Fruit fly (Drosophila melanogaster) whole organism, embryonic: Measurements from ENCODE around the gene Hgsnat.
A peak's percentile ranks its signal among the peaks of the same experiment; 100 is the strongest.

Experiments used
- Abd-B ChIP-seq: fragments of 200-800 bp; sonication (Bioruptor generic); optimal IDR thresholded peaks from 2 replicates; lab custom pipeline; 2018; ENCODE audit warnings: missing biosample characterization, mild to moderate bottlenecking, missing genetic modification characterization, moderate library complexity
- Aef1 ChIP-seq: fragments of 200-800 bp; sonication (Bioruptor generic); IDR thresholded peaks from 3 replicates; pipeline ENCODE4 v1.3.6; 2022; ENCODE audit warnings: missing biosample characterization, missing genetic modification characterization
- CG10147 ChIP-seq: fragments of 200-800 bp; sonication (Bioruptor generic); optimal IDR thresholded peaks from 2 replicates; lab custom pipeline; 2019; ENCODE audit warnings: missing biosample characterization, mild to moderate bottlenecking, missing genetic modification characterization, moderate library complexity
- CG10267 ChIP-seq: fragments of 200-800 bp; sonication (Bioruptor generic); optimal IDR thresholded peaks from 2 replicates; lab custom pipeline; 2018; ENCODE audit warnings: missing biosample characterization, mild to moderate bottlenecking, missing genetic modification characterization, moderate library complexity
- CG10431 ChIP-seq: fragments of 200-800 bp; sonication (Bioruptor generic); optimal IDR thresholded peaks from 3 replicates; lab custom pipeline; 2018; ENCODE audit warnings: missing biosample characterization, mild to moderate bottlenecking, missing genetic modification characterization
- CG10543 ChIP-seq: fragments of 200-800 bp; sonication (Bioruptor generic); optimal IDR thresholded peaks from 3 replicates; lab custom pipeline; 2017; ENCODE audit warnings: missing biosample characterization, mild to moderate bottlenecking, missing genetic modification characterization, moderate library complexity
- CG10959 ChIP-seq: fragments of 200-800 bp; sonication (Bioruptor generic); IDR thresholded peaks from 2 replicates; pipeline ENCODE4 v1.3.6; 2022; ENCODE audit warnings: missing biosample characterization, missing genetic modification characterization
- CG11398 ChIP-seq: fragments of 200-800 bp; sonication (Bioruptor generic); optimal IDR thresholded peaks from 2 replicates; lab custom pipeline; 2016; ENCODE audit warnings: missing biosample characterization, missing genetic modification characterization
- CG12236 ChIP-seq: fragments of 200-800 bp; sonication (Bioruptor generic); optimal IDR thresholded peaks from 2 replicates; lab custom pipeline; 2016; ENCODE audit warnings: missing biosample characterization, missing genetic modification characterization
- CG17568 ChIP-seq: fragments of 200-800 bp; sonication (Bioruptor generic); optimal IDR thresholded peaks from 2 replicates; lab custom pipeline; 2018; ENCODE audit warnings: missing biosample characterization, mild to moderate bottlenecking, missing genetic modification characterization, moderate library complexity
- CG18764 ChIP-seq: fragments of 200-800 bp; sonication (Bioruptor generic); optimal IDR thresholded peaks from 3 replicates; lab custom pipeline; 2016; ENCODE audit warnings: missing biosample characterization, missing genetic modification characterization
- CG32532 ChIP-seq: fragments of 200-800 bp; sonication (Bioruptor generic); IDR thresholded peaks from 2 replicates; pipeline ENCODE4 v1.3.6; 2022; ENCODE audit warnings: missing biosample characterization, missing genetic modification characterization
- CG34376 ChIP-seq: fragments of 200-800 bp; sonication (Bioruptor generic); optimal IDR thresholded peaks from 2 replicates; lab custom pipeline; 2018; ENCODE audit warnings: missing biosample characterization, mild to moderate bottlenecking, missing genetic modification characterization
- CG4617 ChIP-seq: fragments of 200-800 bp; sonication (Bioruptor generic); optimal IDR thresholded peaks from 3 replicates; lab custom pipeline; 2016; ENCODE audit warnings: missing biosample characterization, missing genetic modification characterization, borderline replicate concordance
- CG4707 ChIP-seq: fragments of 200-800 bp; sonication (Bioruptor generic); optimal IDR thresholded peaks from 2 replicates; lab custom pipeline; 2018; ENCODE audit warnings: missing biosample characterization, mild to moderate bottlenecking, missing genetic modification characterization, moderate library complexity
- CG4730 ChIP-seq: fragments of 200-800 bp; sonication (Bioruptor generic); IDR thresholded peaks from 2 replicates; pipeline ENCODE4 v1.3.6; 2022; ENCODE audit warnings: missing biosample characterization, missing genetic modification characterization
- CG6175 ChIP-seq: fragments of 200-800 bp; sonication (Bioruptor generic); IDR thresholded peaks from 3 replicates; pipeline ENCODE4 v1.3.6; 2022; ENCODE audit warnings: missing biosample characterization, missing genetic modification characterization
- CG6791 ChIP-seq: fragments of 200-800 bp; sonication (Bioruptor generic); IDR thresholded peaks from 3 replicates; pipeline ENCODE4 v1.3.6; 2022; ENCODE audit warnings: missing biosample characterization, missing genetic modification characterization; ENCODE audit not compliant: partially characterized antibody
- CG8290 ChIP-seq, 3 experiments: fragments of 200-800 bp; sonication (Bioruptor generic); optimal IDR thresholded peaks; 2 replicates each; lab custom pipeline; 2016 to 2019; ENCODE audit warnings: missing biosample characterization in 3 of 3, missing genetic modification characterization in 3 of 3, mild to moderate bottlenecking in 2 of 3, moderate library complexity in 1 of 3
- CG9437 ChIP-seq: fragments of 200-800 bp; sonication (Bioruptor generic); optimal IDR thresholded peaks from 2 replicates; lab custom pipeline; 2018; ENCODE audit warnings: missing biosample characterization, mild to moderate bottlenecking, missing genetic modification characterization
- CG9817 ChIP-seq: fragments of 200-800 bp; sonication (Bioruptor generic); optimal IDR thresholded peaks from 2 replicates; lab custom pipeline; 2018; ENCODE audit warnings: missing biosample characterization, mild to moderate bottlenecking, missing genetic modification characterization, moderate library complexity
- Deaf1 ChIP-seq: fragments of 200-800 bp; optimal IDR thresholded peaks from 3 replicates; lab custom pipeline; 2019; ENCODE audit warnings: missing biosample characterization, mild to moderate bottlenecking, missing genetic modification characterization, moderate library complexity
- Drgx ChIP-seq: fragments of 200-800 bp; sonication (Bioruptor generic); IDR thresholded peaks from 2 replicates; pipeline ENCODE4 v1.3.6; 2022; ENCODE audit warnings: missing biosample characterization, missing genetic modification characterization
- Hand ChIP-seq: fragments of 200-800 bp; sonication (Bioruptor generic); optimal IDR thresholded peaks from 2 replicates; lab custom pipeline; 2017; ENCODE audit warnings: mild to moderate bottlenecking, missing biosample characterization, missing genetic modification reagents, missing genetic modification characterization
- Nf-YA ChIP-seq: fragments of 200-800 bp; sonication (Bioruptor generic); IDR thresholded peaks from 2 replicates; pipeline ENCODE4 v1.3.6; 2022; ENCODE audit warnings: missing biosample characterization, missing genetic modification characterization
- Poxn ChIP-seq: fragments of 200-800 bp; sonication (Bioruptor generic); IDR thresholded peaks from 2 replicates; pipeline ENCODE4 v1.3.6; 2022; ENCODE audit warnings: missing biosample characterization, missing genetic modification characterization
- Rx ChIP-seq: fragments of 200-800 bp; sonication (Bioruptor generic); IDR thresholded peaks from 2 replicates; pipeline ENCODE4 v1.3.6; 2022; ENCODE audit warnings: missing biosample characterization, missing genetic modification characterization
- amos ChIP-seq: fragments of 200-800 bp; sonication (Bioruptor generic); IDR thresholded peaks from 2 replicates; pipeline ENCODE4 v1.3.6; 2022; ENCODE audit warnings: missing biosample characterization, missing genetic modification characterization; ENCODE audit not compliant: partially characterized antibody
- bbx ChIP-seq: fragments of 200-800 bp; sonication (Bioruptor generic); IDR thresholded peaks from 2 replicates; pipeline ENCODE4 v1.3.6; 2022; ENCODE audit warnings: missing biosample characterization, missing genetic modification characterization; ENCODE audit not compliant: partially characterized antibody
- cad ChIP-seq: fragments of >200 bp; optimal IDR thresholded peaks from 2 replicates; lab custom pipeline; 2017; ENCODE audit warnings: missing biosample characterization, missing genetic modification characterization
- chn ChIP-seq: fragments of 200-800 bp; sonication (Bioruptor generic); optimal IDR thresholded peaks from 2 replicates; lab custom pipeline; 2016; ENCODE audit warnings: missing biosample characterization, missing genetic modification characterization
- ci ChIP-seq: fragments of 200-800 bp; sonication (Bioruptor generic); IDR thresholded peaks from 3 replicates; pipeline ENCODE4 v1.3.6; 2022; ENCODE audit warnings: missing biosample characterization, missing genetic modification characterization
- crol ChIP-seq: fragments of 200-800 bp; sonication (Bioruptor generic); IDR thresholded peaks from 2 replicates; pipeline ENCODE4 v1.3.6; 2022; ENCODE audit warnings: missing biosample characterization, missing genetic modification characterization
- dimm ChIP-seq: fragments of 200-800 bp; sonication (Bioruptor generic); IDR thresholded peaks from 2 replicates; pipeline ENCODE4 v1.3.6; 2022; ENCODE audit warnings: missing biosample characterization, missing genetic modification characterization
- exex ChIP-seq: fragments of 200-800 bp; sonication (Bioruptor generic); optimal IDR thresholded peaks from 4 replicates; lab custom pipeline; 2018; ENCODE audit warnings: missing biosample characterization, mild to moderate bottlenecking, missing genetic modification characterization, moderate library complexity
- gsb-n ChIP-seq: fragments of 200-800 bp; sonication (Bioruptor generic); optimal IDR thresholded peaks from 3 replicates; lab custom pipeline; 2018; ENCODE audit warnings: missing biosample characterization, mild to moderate bottlenecking, missing genetic modification characterization
- hb ChIP-seq: fragments of 200-800 bp; sonication (Bioruptor generic); IDR thresholded peaks from 3 replicates; pipeline ENCODE4 v1.3.6; 2022; ENCODE audit warnings: missing biosample characterization, missing genetic modification characterization; ENCODE audit not compliant: partially characterized antibody
- nau ChIP-seq: fragments of 200-800 bp; sonication (Bioruptor generic); optimal IDR thresholded peaks from 3 replicates; lab custom pipeline; 2017; ENCODE audit warnings: missing biosample characterization, mild to moderate bottlenecking, missing genetic modification characterization, missing genetic modification reagents
- nom ChIP-seq: fragments of 200-800 bp; sonication (Bioruptor generic); optimal IDR thresholded peaks from 2 replicates; lab custom pipeline; 2017; ENCODE audit warnings: missing biosample characterization, missing genetic modification characterization, mild to moderate bottlenecking, moderate library complexity, missing genetic modification reagents
- otp ChIP-seq: fragments of 200-800 bp; sonication (Bioruptor generic); IDR thresholded peaks from 3 replicates; pipeline ENCODE4, ENCODE4 v1.3.6; 2022; ENCODE audit warnings: missing biosample characterization, missing genetic modification characterization
- seq ChIP-seq: fragments of 200-800 bp; sonication (Bioruptor generic); IDR thresholded peaks from 2 replicates; pipeline ENCODE4 v1.3.6; 2022; ENCODE audit warnings: missing biosample characterization, missing genetic modification characterization
- shn ChIP-seq: fragments of 200-800 bp; sonication (Bioruptor generic); optimal IDR thresholded peaks from 3 replicates; lab custom pipeline; 2016; ENCODE audit warnings: missing biosample characterization, missing genetic modification characterization
- so ChIP-seq: fragments of 200-800 bp; sonication (Bioruptor generic); IDR thresholded peaks from 3 replicates; pipeline ENCODE4 v1.3.6; 2022; ENCODE audit warnings: missing biosample characterization, missing genetic modification characterization
- ssp ChIP-seq: fragments of 200-800 bp; sonication (Bioruptor generic); IDR thresholded peaks from 2 replicates; pipeline ENCODE4 v1.3.6; 2022; ENCODE audit warnings: missing biosample characterization, missing genetic modification characterization
- stwl ChIP-seq: fragments of 200-800 bp; sonication (Bioruptor generic); optimal IDR thresholded peaks from 3 replicates; lab custom pipeline; 2018; ENCODE audit warnings: missing biosample characterization, mild to moderate bottlenecking, missing genetic modification characterization, moderate library complexity
- tna ChIP-seq: fragments of 200-800 bp; sonication (Bioruptor generic); IDR thresholded peaks from 2 replicates; pipeline ENCODE4 v1.3.6; 2022; ENCODE audit warnings: missing biosample characterization, missing genetic modification characterization; ENCODE audit not compliant: partially characterized antibody
- toy ChIP-seq: fragments of 200-800 bp; sonication (Bioruptor generic); IDR thresholded peaks from 2 replicates; pipeline ENCODE4 v1.3.6; 2022; ENCODE audit warnings: missing biosample characterization, missing genetic modification characterization
- twi ChIP-seq: fragments of 200-800 bp; optimal IDR thresholded peaks from 2 replicates; lab custom pipeline; 2019; ENCODE audit warnings: missing biosample characterization, mild to moderate bottlenecking, missing genetic modification characterization, moderate library complexity
- unpg ChIP-seq: fragments of 200-800 bp; sonication (Bioruptor generic); optimal IDR thresholded peaks from 3 replicates; lab custom pipeline; 2018; ENCODE audit warnings: missing biosample characterization, mild to moderate bottlenecking, missing genetic modification characterization, moderate library complexity

Hgsnat gene

dm6 chrX:4911060-4911459, 7.5 kb upstream of the Hgsnat start:
- TF ChIP-seq CG11398 (no peak), CG8290 (GFP tag; optimal IDR thresholded peaks at IDR 0.05; lab: Kevin White, UChicago) (peak; percentile 23), CG8290 (tag; optimal IDR thresholded peaks at IDR 0.05; lab: Kevin White, UChicago) (no peak), CG6791 (GFP tag; lab: Robert Waterston, UW) (0 out of 3 replicates have a peak, but pooled peaks have one; percentile 23), stwl (tag; lab: Kevin White, UChicago) (peak; percentile 99), twi (tag; lab: Kevin White, UChicago) (no peak), so (GFP tag; lab: Robert Waterston, UW) (no peak), nom (GFP tag; lab: Kevin White, UChicago) (no peak), amos (GFP tag; lab: Robert Waterston, UW) (peak; percentile 23; the same call in 1 of the 2 replicates), Hand (GFP tag; lab: Kevin White, UChicago) (no peak), gsb-n (tag; lab: Kevin White, UChicago) (no peak), ssp (GFP tag; lab: Robert Waterston, UW) (no peak), nau (no peak), toy (GFP tag; lab: Robert Waterston, UW) (no peak), CG10267 (tag; lab: Kevin White, UChicago) (peak; percentile 26), CG10147 (GFP tag; lab: Kevin White, UChicago) (no peak)

dm6 chrX:4911765-4912245, 6.7 kb upstream of the Hgsnat start:
- no peak for TF ChIP-seq CG4617 (GFP tag; lab: Kevin White, UChicago)
- TF ChIP-seq CG9437 (GFP tag; lab: Kevin White, UChicago), result no peak
- no peak for TF ChIP-seq hb
- TF ChIP-seq cad (GFP tag; lab: Kevin White, UChicago), result no peak
- no peak for TF ChIP-seq shn (GFP tag; lab: Kevin White, UChicago)
- TF ChIP-seq CG18764 (GFP tag; lab: Kevin White, UChicago), result no peak
- no peak for TF ChIP-seq chn (GFP tag; lab: Kevin White, UChicago)
- TF ChIP-seq seq (GFP tag; lab: Robert Waterston, UW), result no peak
- no peak for TF ChIP-seq ci
- no peak for TF ChIP-seq CG4730
- TF ChIP-seq CG10267 (tag; lab: Kevin White, UChicago), result peak; percentile 9
- no peak for TF ChIP-seq Abd-B (GFP tag; lab: Kevin White, UChicago)
- TF ChIP-seq tna (GFP tag; lab: Robert Waterston, UW), result no peak
- TF ChIP-seq otp (GFP tag; lab: Robert Waterston, UW), result no peak
- no peak for TF ChIP-seq CG9817
- no peak for TF ChIP-seq CG4707 (GFP tag; lab: Kevin White, UChicago)
- TF ChIP-seq Deaf1 (tag; lab: Kevin White, UChicago), result no peak
- TF ChIP-seq bbx (GFP tag; lab: Robert Waterston, UW), result no peak
- no peak for TF ChIP-seq CG6175
- no peak for TF ChIP-seq CG32532 (GFP tag; lab: Robert Waterston, UW)
- peak; percentile 11 for TF ChIP-seq CG10543 (GFP tag; lab: Kevin White, UChicago)
- TF ChIP-seq Drgx, result peak; percentile 64
- no peak for TF ChIP-seq Rx (GFP tag; lab: Robert Waterston, UW)
- TF ChIP-seq CG10959, result no peak
- TF ChIP-seq dimm, result no peak
- TF ChIP-seq Nf-YA (GFP tag; lab: Robert Waterston, UW), result no peak
- peak; percentile 3 for TF ChIP-seq unpg (GFP tag; lab: Kevin White, UChicago)
- TF ChIP-seq CG12236, result no peak
- TF ChIP-seq CG34376, result no peak
- TF ChIP-seq CG10431, result no peak
- no peak for TF ChIP-seq crol (GFP tag; lab: Robert Waterston, UW)
- no peak for TF ChIP-seq Aef1 (GFP tag; lab: Robert Waterston, UW)
- TF ChIP-seq CG17568 (GFP tag; lab: Kevin White, UChicago), result no peak
- TF ChIP-seq Poxn (GFP tag; lab: Robert Waterston, UW), result no peak
- no peak for TF ChIP-seq exex (tag; lab: Kevin White, UChicago)
